Worm (Caenorhabditis elegans): ENCODE data around the gene ugt-3.

Gene ugt-3

ce11 chrV:12790188-12790587, 9.9 kb downstream of the ugt-3 start, which contains the start of gene srbc-43:
srbc-43 (minus strand) TSS chrV:12790518.
- TF ChIP-seq nhr-41 (GFP tag; IDR thresholded peaks at IDR 0.05) (no peak), zip-11 (GFP tag; IDR thresholded peaks at IDR 0.05) (no peak), aha-1 (tag) (peak; percentile 93), hlh-30 (tag; optimal IDR thresholded peaks at IDR 0.05; ENCODE audit: insufficient read depth) (no peak)

- TF ChIP-seq nhr-48 (tag; optimal IDR thresholded peaks at IDR 0.05) (no peak), nhr-11 (tag; optimal IDR thresholded peaks at IDR 0.05) (no peak), ceh-20 (GFP tag; IDR thresholded peaks at IDR 0.05) (no peak), ama-1 (optimal IDR thresholded peaks at IDR 0.05) (no peak), pha-4 (GFP tag; IDR thresholded peaks at IDR 0.05) (no peak), pha-4 (tag; optimal IDR thresholded peaks at IDR 0.05) (no peak), zfp-2 (tag; optimal IDR thresholded peaks at IDR 0.05) (no peak), unc-62 (GFP tag; optimal IDR thresholded peaks at IDR 0.05 in 1 of 2) (no peak), unc-62 (tag; optimal IDR thresholded peaks at IDR 0.05) (no peak)
Measured at ce11 chrV:12788451-12788850, 11.6 kb downstream of the ugt-3 start, which contains the start of gene srbc-44. srbc-44 (minus strand) TSS chrV:12788551.

- TF ChIP-seq daf-12 (tag; optimal IDR thresholded peaks at IDR 0.05) (no peak), mep-1 (tag; optimal IDR thresholded peaks at IDR 0.05) (no peak), nhr-25 (tag; optimal IDR thresholded peaks at IDR 0.05; ENCODE audit: borderline replicate concordance, insufficient read depth) (no peak), nhr-102 (tag; optimal IDR thresholded peaks at IDR 0.05) (no peak), zag-1 (tag; optimal IDR thresholded peaks at IDR 0.05) (no peak), daf-16 (GFP tag; optimal IDR thresholded peaks at IDR 0.05) (no peak), daf-16 (tag; optimal IDR thresholded peaks at IDR 0.05) (no peak), mes-2 (tag; optimal IDR thresholded peaks at IDR 0.05; ENCODE audit: poor library complexity, severe bottlenecking) (no peak), saeg-2 (GFP tag; IDR thresholded peaks at IDR 0.05) (no peak), lin-13 (GFP tag; optimal IDR thresholded peaks at IDR 0.05) (no peak), R02D3.7 (tag; optimal IDR thresholded peaks at IDR 0.05) (no peak), snpc-1.2 (GFP tag; IDR thresholded peaks at IDR 0.05) (no peak), gei-8 (GFP tag; optimal IDR thresholded peaks at IDR 0.05) (no peak), hif-1 (tag; optimal IDR thresholded peaks at IDR 0.05) (no peak), zfp-2 (tag; optimal IDR thresholded peaks at IDR 0.05) (no peak), madf-5 (GFP tag; IDR thresholded peaks at IDR 0.05) (no peak), nhr-77 (tag; optimal IDR thresholded peaks at IDR 0.05) (no peak), D1046.2 (GFP tag; IDR thresholded peaks at IDR 0.05) (no peak), aly-2 (tag; optimal IDR thresholded peaks at IDR 0.05) (no peak), daf-8 (GFP tag; IDR thresholded peaks at IDR 0.05) (no peak), fkh-10 (GFP tag; optimal IDR thresholded peaks at IDR 0.05) (no peak)
Measured at ce11 chrV:12787026-12787425, 13.0 kb downstream of the ugt-3 start, which contains the start of gene fkb-4. fkb-4 (minus strand) TSS chrV:12787126.

- TF ChIP-seq ceh-20 (GFP tag; IDR thresholded peaks at IDR 0.05) (no peak), lin-39 (tag; optimal IDR thresholded peaks at IDR 0.05) (no peak), zag-1 (tag; optimal IDR thresholded peaks at IDR 0.05) (no peak), unc-62 (GFP tag; optimal IDR thresholded peaks at IDR 0.05 in 1 of 2) (no peak), unc-62 (tag; optimal IDR thresholded peaks at IDR 0.05) (no peak), F26F4.8 (GFP tag; conservative IDR thresholded peaks at IDR 0.05) (no peak), aly-2 (tag; optimal IDR thresholded peaks at IDR 0.05) (no peak), snpc-1.2 (GFP tag; IDR thresholded peaks at IDR 0.05) (no peak), hif-1 (tag; optimal IDR thresholded peaks at IDR 0.05) (no peak), lin-38 (GFP tag; IDR thresholded peaks at IDR 0.05) (no peak), lsy-2 (tag; optimal IDR thresholded peaks at IDR 0.05) (no peak), mxl-2 (GFP tag; conservative IDR thresholded peaks at IDR 0.05) (no peak), zip-2 (tag; optimal IDR thresholded peaks at IDR 0.05) (no peak), lir-3 (tag; optimal IDR thresholded peaks at IDR 0.05) (no peak), lin-15B (tag; optimal IDR thresholded peaks at IDR 0.05) (no peak), ceh-28 (tag; optimal IDR thresholded peaks at IDR 0.05) (no peak), Y48G9A.11 (GFP tag; IDR thresholded peaks at IDR 0.05) (no peak), spr-3 (GFP tag; optimal IDR thresholded peaks at IDR 0.05) (no peak), D1046.2 (GFP tag; IDR thresholded peaks at IDR 0.05) (no peak), rbr-2 (tag; optimal IDR thresholded peaks at IDR 0.05) (no peak), nhr-10 (tag; optimal IDR thresholded peaks at IDR 0.05) (no peak)
Measured at ce11 chrV:12786340-12786739, 13.7 kb downstream of the ugt-3 start.

Measured in whole organism, L4 larva.